Fruit fly (Drosophila melanogaster): ENCODE measurements around the gene Pgm1.
A peak's percentile ranks its signal among the peaks of the same experiment; 100 is the strongest.

DNA sequence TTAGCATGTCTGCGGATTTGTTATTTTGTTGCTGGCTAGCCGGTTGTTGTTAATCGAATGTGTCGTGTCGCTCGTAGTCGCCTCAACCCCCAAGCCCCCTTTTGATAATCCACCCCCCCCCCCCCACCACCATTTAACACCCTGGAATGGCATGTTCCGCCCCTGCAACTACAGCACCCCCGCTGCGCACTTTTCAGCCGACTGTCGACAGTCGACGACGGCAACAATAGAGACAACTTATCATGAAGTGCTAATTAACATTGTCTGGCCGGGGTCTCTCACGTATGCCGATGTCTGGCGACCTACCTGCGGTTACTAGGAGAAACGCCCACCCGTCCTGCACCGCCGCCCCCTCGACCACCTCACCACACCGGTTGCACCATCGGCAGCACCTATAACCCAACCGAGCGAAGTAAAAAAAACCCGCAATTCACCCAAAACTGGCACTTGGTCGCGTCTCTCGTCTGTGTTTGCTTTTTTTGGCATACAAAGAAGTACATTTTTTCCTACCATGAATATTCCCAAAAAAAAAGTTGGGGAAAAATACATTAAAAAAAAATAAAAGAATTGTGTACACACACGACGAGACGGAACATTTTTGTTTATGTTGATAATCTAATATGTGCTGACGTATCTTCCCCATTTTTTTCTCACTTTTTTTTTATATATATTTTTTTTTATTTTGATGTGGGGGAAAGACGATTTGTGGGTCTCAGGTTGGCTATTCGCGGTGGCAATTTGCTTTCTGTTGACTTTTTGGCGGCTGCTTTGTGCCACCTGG lies 38.1 kb upstream of the Pgm1 start:
- TF ChIP-seq CG10348 (GFP tag; IDR thresholded peaks at IDR 0.05) (no peak), CG32121 (GFP tag; IDR thresholded peaks at IDR 0.05) (0 out of 2 replicates have a peak, but pooled peaks have one; percentile 16), CG34367 (tag; optimal IDR thresholded peaks at IDR 0.05) (no peak), rn (GFP tag; IDR thresholded peaks at IDR 0.05) (no peak), CG8301 (tag; optimal IDR thresholded peaks at IDR 0.05) (no peak), CG8159 (tag; optimal IDR thresholded peaks at IDR 0.05) (no peak), Snoo (tag; optimal IDR thresholded peaks at IDR 0.05) (no peak), CG14655 (GFP tag; optimal IDR thresholded peaks at IDR 0.05) (no peak), Pif1A (GFP tag; optimal IDR thresholded peaks at IDR 0.05) (no peak), Pif1B (GFP tag; optimal IDR thresholded peaks at IDR 0.05) (no peak), CG9948 (tag; optimal IDR thresholded peaks at IDR 0.05) (no peak)

Data from whole organism, pupa.